Fruit fly (Drosophila melanogaster) whole organism, pupa: ENCODE data around the gene CG12012.

Experiments used
- CG14655 ChIP-seq: fragments of 200-800 bp; sonication (Bioruptor generic); optimal IDR thresholded peaks from 3 replicates; lab custom pipeline; 2017; ENCODE audit warnings: mild to moderate bottlenecking, missing biosample characterization, missing genetic modification reagents, missing genetic modification characterization
- CG15710 ChIP-seq: fragments of 200-800 bp; sonication (Bioruptor generic); optimal IDR thresholded peaks from 2 replicates; lab custom pipeline; 2018; ENCODE audit warnings: missing biosample characterization, mild to moderate bottlenecking, missing genetic modification characterization, moderate library complexity
- CG17806 ChIP-seq: fragments of 200-800 bp; sonication (Bioruptor generic); optimal IDR thresholded peaks from 2 replicates; lab custom pipeline; 2018; ENCODE audit warnings: missing biosample characterization, mild to moderate bottlenecking, missing genetic modification characterization, moderate library complexity
- CG34367 ChIP-seq: fragments of 200-800 bp; sonication (Bioruptor generic); optimal IDR thresholded peaks from 2 replicates; lab custom pipeline; 2018; ENCODE audit warnings: missing biosample characterization, mild to moderate bottlenecking, missing genetic modification characterization
- CG8159 ChIP-seq: fragments of 200-800 bp; sonication (Bioruptor generic); optimal IDR thresholded peaks from 3 replicates; lab custom pipeline; 2018; ENCODE audit warnings: missing biosample characterization, mild to moderate bottlenecking, missing genetic modification characterization, moderate library complexity
- CG9948 ChIP-seq: fragments of 200-800 bp; sonication (Bioruptor generic); optimal IDR thresholded peaks from 2 replicates; lab custom pipeline; 2018; ENCODE audit warnings: missing biosample characterization, mild to moderate bottlenecking, missing genetic modification characterization, moderate library complexity
- EcR ChIP-seq: fragments of 200-800 bp; sonication (Bioruptor generic); optimal IDR thresholded peaks from 3 replicates; lab custom pipeline; 2019; ENCODE audit warnings: missing biosample characterization, missing genetic modification characterization, mild to moderate bottlenecking, moderate library complexity, missing genetic modification reagents
- Ets98B ChIP-seq: fragments of 200-800 bp; sonication (Bioruptor generic); IDR thresholded peaks from 2 replicates; pipeline ENCODE4 v1.3.6; 2022; ENCODE audit warnings: missing biosample characterization, missing genetic modification characterization
- Pif1A ChIP-seq: fragments of 200-800 bp; sonication (Bioruptor generic); optimal IDR thresholded peaks from 3 replicates; lab custom pipeline; 2016; ENCODE audit warnings: missing biosample characterization, missing genetic modification characterization
- gl ChIP-seq: fragments of 200-800 bp; sonication (Bioruptor generic); optimal IDR thresholded peaks from 2 replicates; lab custom pipeline; 2018; ENCODE audit warnings: missing biosample characterization, mild to moderate bottlenecking, missing genetic modification characterization

- TF ChIP-seq CG9948 (tag; lab: Kevin White, UChicago): no peak
- TF ChIP-seq CG14655 (GFP tag; lab: Kevin White, UChicago): no peak
- no peak for TF ChIP-seq Ets98B (GFP tag; lab: Robert Waterston, UW)
- TF ChIP-seq EcR: peak; percentile 27
- TF ChIP-seq gl (tag; lab: Kevin White, UChicago): no peak
- no peak for TF ChIP-seq CG15710 (tag; lab: Kevin White, UChicago)
- TF ChIP-seq Pif1A (GFP tag; lab: Kevin White, UChicago): no peak
- no peak for TF ChIP-seq CG17806 (tag; lab: Kevin White, UChicago)
- no peak for TF ChIP-seq CG34367 (tag; lab: Kevin White, UChicago)
- TF ChIP-seq CG8159 (tag; lab: Kevin White, UChicago): no peak
These were observed 24.7 kb upstream of the CG12012 start for dm6 chr3L:3351814-3352359.
